Worm (Caenorhabditis elegans) whole organism, L4 larva: Measurements from ENCODE around the gene W06A7.2.

Experiments used
- F10B5.3 ChIP-seq: sonication (generic microtip); optimal IDR thresholded peaks from 2 replicates; lab custom pipeline; 2016; ENCODE audit warnings: mild to moderate bottlenecking, missing genetic modification characterization, missing compliant biosample characterization
- F26F4.8 ChIP-seq: fragments of 200-800 bp; sonication (Bioruptor generic); conservative IDR thresholded peaks from 2 replicates; pipeline ENCODE4 v1.3.6; 2022; ENCODE audit warnings: missing genetic modification characterization, missing compliant biosample characterization
- F49E8.2 ChIP-seq: sonication (generic microtip); optimal IDR thresholded peaks from 2 replicates; lab custom pipeline; 2016; ENCODE audit warnings: missing compliant biosample characterization, mild to moderate bottlenecking, missing genetic modification characterization, borderline replicate concordance
- T20F7.1 ChIP-seq: fragments of 200-800 bp; sonication (Bioruptor generic); optimal IDR thresholded peaks from 2 replicates; lab custom pipeline; 2018; ENCODE audit warnings: mild to moderate bottlenecking, missing genetic modification characterization, missing compliant biosample characterization
- T26A8.4 ChIP-seq: fragments of 200-800 bp; sonication (Bioruptor generic); IDR thresholded peaks from 2 replicates; pipeline ENCODE4 v1.3.6; 2022; ENCODE audit warnings: missing genetic modification characterization, missing compliant biosample characterization
- Y5F2A.4 ChIP-seq: fragments of 200-800 bp; sonication (Bioruptor generic); optimal IDR thresholded peaks from 2 replicates; lab custom pipeline; 2018; ENCODE audit warnings: mild to moderate bottlenecking, missing genetic modification characterization, missing compliant biosample characterization
- Y75B8A.6 ChIP-seq: fragments of 200-800 bp; sonication (Bioruptor generic); IDR thresholded peaks from 2 replicates; pipeline ENCODE4 v1.3.6; 2022; ENCODE audit warnings: missing genetic modification reagents, missing genetic modification characterization, missing compliant biosample characterization
- aha-1 ChIP-seq: fragments of 150-350 bp; peaks from one replicate; lab custom pipeline; 2014; ENCODE audit warnings: missing biosample characterization, missing genetic modification characterization
- ceh-28 ChIP-seq: fragments of 150-350 bp; optimal IDR thresholded peaks from 2 replicates; lab custom pipeline; 2014; ENCODE audit warnings: missing biosample characterization, missing genetic modification reagents, missing genetic modification characterization
- ceh-32 ChIP-seq: sonication (generic microtip); optimal IDR thresholded peaks from 2 replicates; lab custom pipeline; 2016; ENCODE audit warnings: mild to moderate bottlenecking, missing genetic modification characterization, missing compliant biosample characterization; ENCODE audit not compliant: poor library complexity
- ceh-62 ChIP-seq: sonication (generic microtip); optimal IDR thresholded peaks from 2 replicates; lab custom pipeline; 2017; ENCODE audit warnings: missing biosample characterization, missing genetic modification characterization
- ces-1 ChIP-seq: fragments of 150-350 bp; sonication (generic microtip); optimal IDR thresholded peaks from 4 replicates; lab custom pipeline; 2014; ENCODE audit warnings: missing biosample characterization, missing genetic modification reagents, missing genetic modification characterization
- daf-16 ChIP-seq, 3 experiments: sonication (generic microtip); optimal IDR thresholded peaks; 2 replicates each; lab custom pipeline; 2016 to 2017; ENCODE audit warnings: missing genetic modification characterization in 3 of 3, missing genetic modification reagents in 3 of 3, mild to moderate bottlenecking in 2 of 3, missing compliant biosample characterization in 2 of 3, missing biosample characterization in 1 of 3, moderate library complexity in 1 of 3
- dmd-6 ChIP-seq: fragments of 200-800 bp; sonication (Bioruptor generic); IDR thresholded peaks from 2 replicates; pipeline ENCODE4 v1.3.6; 2022; ENCODE audit warnings: missing genetic modification reagents, missing genetic modification characterization, missing compliant biosample characterization
- dmd-9 ChIP-seq: fragments of 200-800 bp; sonication (Bioruptor generic); IDR thresholded peaks from 2 replicates; pipeline ENCODE4 v1.3.6; 2022; ENCODE audit warnings: missing genetic modification reagents, missing genetic modification characterization, missing compliant biosample characterization
- dpl-1 ChIP-seq: fragments of 150-350 bp; optimal IDR thresholded peaks from 2 replicates; lab custom pipeline; 2014; ENCODE audit warnings: missing biosample characterization, missing genetic modification reagents, missing genetic modification characterization
- dve-1 ChIP-seq: sonication (generic microtip); optimal IDR thresholded peaks from 2 replicates; lab custom pipeline; 2017; ENCODE audit warnings: antibody characterized with exemption, mild to moderate bottlenecking, missing genetic modification characterization, missing compliant biosample characterization; ENCODE audit not compliant: insufficient read depth
- egl-27 ChIP-seq: sonication (generic microtip); optimal IDR thresholded peaks from 3 replicates; lab custom pipeline; 2017; ENCODE audit warnings: missing biosample characterization, missing genetic modification reagents, missing genetic modification characterization
- fos-1 ChIP-seq: fragments of 150-350 bp; optimal IDR thresholded peaks from 2 replicates; lab custom pipeline; 2014; ENCODE audit warnings: missing biosample characterization, missing genetic modification characterization
- hif-1 ChIP-seq, 2 experiments: sonication (generic microtip); optimal IDR thresholded peaks; 2 replicates each; lab custom pipeline; 2016 to 2017; ENCODE audit warnings: missing compliant biosample characterization in 2 of 2, missing genetic modification characterization in 2 of 2, missing genetic modification reagents in 2 of 2, missing genotype in 2 of 2, mild to moderate bottlenecking in 1 of 2
- hlh-30 ChIP-seq: sonication (generic microtip); optimal IDR thresholded peaks from 2 replicates; lab custom pipeline; 2017; ENCODE audit warnings: antibody characterized with exemption, mild to moderate bottlenecking, missing genetic modification characterization, missing compliant biosample characterization; ENCODE audit not compliant: insufficient read depth
- hmg-1.1 ChIP-seq: fragments of 200-800 bp; sonication (Bioruptor generic); IDR thresholded peaks from 2 replicates; pipeline ENCODE4 v1.3.6; 2022; ENCODE audit warnings: missing genetic modification reagents, missing genetic modification characterization, missing compliant biosample characterization
- lin-29 ChIP-seq: fragments of 200-800 bp; sonication (Bioruptor generic); IDR thresholded peaks from 2 replicates; pipeline ENCODE4 v1.3.6; 2022; ENCODE audit warnings: missing genetic modification reagents, missing genetic modification characterization, missing compliant biosample characterization
- lin-38 ChIP-seq: fragments of 200-800 bp; sonication (Bioruptor generic); IDR thresholded peaks from 2 replicates; pipeline ENCODE4 v1.3.6; 2022; ENCODE audit warnings: missing genetic modification reagents, missing genetic modification characterization, missing compliant biosample characterization
- lsy-2 ChIP-seq, 2 experiments: fragments of 150-350 bp in 1 of 2; sonication (generic microtip) in 1 of 2; optimal IDR thresholded peaks; 2 replicates each; lab custom pipeline; 2014 to 2017; ENCODE audit warnings: missing biosample characterization in 2 of 2, missing genetic modification characterization in 2 of 2
- madf-5 ChIP-seq, 2 experiments: fragments of 200-800 bp; sonication (Bioruptor generic); IDR thresholded peaks; 2 replicates each; pipeline ENCODE4 v1.3.6; 2022; ENCODE audit warnings: missing compliant biosample characterization in 2 of 2, missing genetic modification characterization in 2 of 2
- mdl-1 ChIP-seq, 2 experiments: fragments of 150-350 bp in 1 of 2; sonication (generic microtip) in 1 of 2; optimal IDR thresholded peaks; 2 replicates each; lab custom pipeline; 2014 to 2017; ENCODE audit warnings: missing biosample characterization in 2 of 2, missing genetic modification characterization in 2 of 2
- mep-1 ChIP-seq: fragments of 150-350 bp; sonication (generic microtip); optimal IDR thresholded peaks from 3 replicates; lab custom pipeline; 2014; ENCODE audit warnings: missing biosample characterization, missing genetic modification characterization
- mes-2 ChIP-seq: sonication (generic microtip); optimal IDR thresholded peaks from 2 replicates; lab custom pipeline; 2016; ENCODE audit warnings: missing genotype, mild to moderate bottlenecking, missing genetic modification characterization, missing compliant biosample characterization; ENCODE audit not compliant: poor library complexity, severe bottlenecking
- nhr-102 ChIP-seq: sonication (generic microtip); optimal IDR thresholded peaks from 2 replicates; lab custom pipeline; 2016; ENCODE audit warnings: mild to moderate bottlenecking, missing genetic modification characterization, moderate library complexity, missing compliant biosample characterization
- nhr-237 ChIP-seq: sonication (generic microtip); optimal IDR thresholded peaks from 2 replicates; lab custom pipeline; 2017; ENCODE audit warnings: missing biosample characterization, missing genetic modification characterization
- nhr-25 ChIP-seq: sonication (generic microtip); optimal IDR thresholded peaks from 2 replicates; lab custom pipeline; 2017; ENCODE audit warnings: missing genetic modification characterization, mild to moderate bottlenecking, missing compliant biosample characterization, antibody characterized with exemption, moderate library complexity, borderline replicate concordance; ENCODE audit not compliant: insufficient read depth
- nhr-28 ChIP-seq: fragments of 150-350 bp; optimal IDR thresholded peaks from 2 replicates; lab custom pipeline; 2014; ENCODE audit warnings: missing biosample characterization, missing genetic modification characterization
- nhr-41 ChIP-seq: fragments of 200-800 bp; sonication (Bioruptor generic); IDR thresholded peaks from 2 replicates; pipeline ENCODE4 v1.3.6; 2022; ENCODE audit warnings: missing genetic modification reagents, missing genetic modification characterization, missing compliant biosample characterization
- nhr-6 ChIP-seq: fragments of 150-350 bp; optimal IDR thresholded peaks from 2 replicates; lab custom pipeline; 2014; ENCODE audit warnings: missing biosample characterization, missing genetic modification characterization
- pha-4 ChIP-seq, 2 experiments: fragments of 150-350 bp in 1 of 2; fragments of 200-800 bp in 1 of 2; sonication (Bioruptor generic) in 1 of 2; IDR thresholded peaks in 1 of 2; optimal IDR thresholded peaks in 1 of 2; 2 replicates each; pipeline versions ENCODE4 v1.3.6 to Lab custom; 2014 to 2022; ENCODE audit warnings: missing genetic modification characterization in 2 of 2, missing genetic modification reagents in 2 of 2, missing biosample characterization in 1 of 2, missing compliant biosample characterization in 1 of 2
- pqm-1 ChIP-seq: sonication (generic microtip); optimal IDR thresholded peaks from 2 replicates; lab custom pipeline; 2017; ENCODE audit warnings: missing biosample characterization, missing genetic modification characterization
- saeg-2 ChIP-seq: fragments of 200-800 bp; sonication (Bioruptor generic); IDR thresholded peaks from 2 replicates; pipeline ENCODE4 v1.3.6; 2022; ENCODE audit warnings: missing genetic modification reagents, missing genetic modification characterization, missing compliant biosample characterization
- set-16 ChIP-seq: fragments of 200-800 bp; sonication (Bioruptor generic); IDR thresholded peaks from 2 replicates; pipeline ENCODE4 v1.3.6; 2022; ENCODE audit warnings: missing genetic modification reagents, missing genetic modification characterization, missing compliant biosample characterization
- snpc-1.2 ChIP-seq: fragments of 200-800 bp; sonication (Bioruptor generic); IDR thresholded peaks from 2 replicates; pipeline ENCODE4 v1.3.6; 2022; ENCODE audit warnings: missing genetic modification reagents, missing genetic modification characterization, missing compliant biosample characterization
- spr-1 ChIP-seq: sonication (generic microtip); optimal IDR thresholded peaks from 2 replicates; lab custom pipeline; 2016; ENCODE audit warnings: mild to moderate bottlenecking, missing genetic modification characterization, missing compliant biosample characterization
- spr-3 ChIP-seq: fragments of 200-800 bp; sonication (Bioruptor generic); optimal IDR thresholded peaks from 2 replicates; lab custom pipeline; 2018; ENCODE audit warnings: mild to moderate bottlenecking, missing genetic modification characterization, missing compliant biosample characterization
- tag-97 ChIP-seq: fragments of 200-800 bp; sonication (Bioruptor generic); IDR thresholded peaks from 2 replicates; pipeline ENCODE4 v1.3.6; 2022; ENCODE audit warnings: missing genetic modification characterization, missing compliant biosample characterization
- unc-130 ChIP-seq: sonication (generic microtip); optimal IDR thresholded peaks from 2 replicates; lab custom pipeline; 2016; ENCODE audit warnings: missing genetic modification reagents, missing genetic modification characterization, missing compliant biosample characterization
- vab-7 ChIP-seq: fragments of 200-800 bp; sonication (Bioruptor generic); IDR thresholded peaks from 2 replicates; pipeline ENCODE4 v1.3.6; 2022; ENCODE audit warnings: missing genetic modification reagents, missing genetic modification characterization, missing compliant biosample characterization
- zip-2 ChIP-seq: fragments of 150-350 bp; optimal IDR thresholded peaks from 2 replicates; lab custom pipeline; 2014; ENCODE audit warnings: missing biosample characterization, missing genetic modification characterization

W06A7.2 gene

DNA sequence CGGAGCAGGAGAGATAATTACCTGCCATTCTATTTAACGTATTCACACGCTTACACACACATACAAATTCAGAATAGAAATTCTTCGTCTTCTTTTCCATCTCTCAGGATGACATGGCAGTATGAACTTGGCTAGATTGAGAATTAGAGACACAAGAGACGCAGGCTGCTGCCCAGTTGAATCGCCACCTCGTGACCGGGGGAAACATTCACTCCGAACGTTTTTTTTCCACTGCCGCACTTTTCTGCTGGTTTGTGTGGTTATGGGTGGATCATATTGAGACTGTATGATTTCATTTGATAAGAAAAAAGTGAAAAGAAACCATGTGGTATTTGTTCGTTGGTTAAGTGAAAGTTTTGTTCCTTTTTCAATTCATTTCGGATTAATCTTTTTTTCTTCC, 28.0 kb downstream of the W06A7.2 start (continued):
- no peak for TF ChIP-seq F26F4.8 (GFP tag; lab: Robert Waterston, UW)
- peak; percentile 41 for TF ChIP-seq T20F7.1 (GFP tag; lab: Kevin White, UChicago)
- TF ChIP-seq mdl-1 (tag; optimal IDR thresholded peaks at IDR 0.05; lab: Kevin White, UChicago): peak; percentile 71 to 96
- peak; percentile 84 for TF ChIP-seq dmd-6 (GFP tag; lab: Robert Waterston, UW)
- TF ChIP-seq nhr-41 (GFP tag; lab: Robert Waterston, UW): 0 out of 2 replicates have a peak, but pooled peaks have one; percentile 12
- peak; percentile 34 for TF ChIP-seq pqm-1 (tag; lab: Kevin White, UChicago)
- peak; percentile 96 for TF ChIP-seq nhr-28
- TF ChIP-seq saeg-2 (GFP tag; lab: Robert Waterston, UW): peak; percentile 57; the same call in 1 of the 2 replicates
- TF ChIP-seq fos-1 (tag; lab: Kevin White, UChicago): no peak
- peak; percentile 98 for TF ChIP-seq hlh-30 (tag; lab: Kevin White, UChicago)
- TF ChIP-seq, all 104 proteins: peak for 42

DNA sequence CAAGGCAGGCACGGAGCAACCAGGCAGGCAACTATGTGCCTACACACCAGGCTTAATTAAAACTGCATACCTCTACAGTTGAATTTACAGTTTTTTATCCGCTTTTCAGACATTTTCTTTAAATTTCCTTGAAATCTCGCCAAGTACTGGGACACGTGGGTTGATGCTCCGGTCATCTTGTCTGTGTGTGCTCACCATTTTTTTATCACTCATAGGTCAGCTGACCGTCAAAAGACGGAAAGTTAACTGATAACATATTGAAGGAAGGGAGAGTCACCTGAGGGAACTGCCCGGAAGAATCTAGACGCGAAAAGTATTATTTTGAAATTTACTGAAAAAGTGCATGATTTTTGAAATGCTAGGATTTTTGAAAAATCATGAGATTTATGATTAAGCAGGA, 28.9 kb downstream of the W06A7.2 start:
- peak; percentile 48 for TF ChIP-seq aha-1 (tag; lab: Kevin White, UChicago)
- no peak for TF ChIP-seq F10B5.3 (tag; lab: Kevin White, UChicago)
- no peak for TF ChIP-seq madf-5 (GFP tag; IDR thresholded peaks at IDR 0.05; lab: Robert Waterston, UW)
- TF ChIP-seq mep-1 (tag; lab: Kevin White, UChicago): peak; percentile 2
- no peak for TF ChIP-seq Y75B8A.6
- TF ChIP-seq hif-1 (tag; optimal IDR thresholded peaks at IDR 0.05; lab: Kevin White, UChicago): peak in 1 of 2 experiments; percentile 54
- TF ChIP-seq set-16 (GFP tag; lab: Robert Waterston, UW): no peak
- TF ChIP-seq tag-97 (GFP tag; lab: Robert Waterston, UW): no peak
- no peak for TF ChIP-seq F49E8.2 (tag; lab: Kevin White, UChicago)
- TF ChIP-seq spr-3 (GFP tag; lab: Kevin White, UChicago): no peak
- TF ChIP-seq mes-2: peak; percentile 56
- TF ChIP-seq zip-2 (tag; lab: Kevin White, UChicago): no peak
- no peak for TF ChIP-seq nhr-237 (tag; lab: Kevin White, UChicago)
- TF ChIP-seq dve-1: peak; percentile 88
- no peak for TF ChIP-seq spr-1 (tag; lab: Kevin White, UChicago)
- TF ChIP-seq Y5F2A.4 (GFP tag; lab: Kevin White, UChicago): no peak
- TF ChIP-seq lin-29 (GFP tag; lab: Robert Waterston, UW): no peak
- no peak for TF ChIP-seq dmd-9 (GFP tag; lab: Robert Waterston, UW)
- TF ChIP-seq pha-4 (GFP tag; IDR thresholded peaks at IDR 0.05; lab: Robert Waterston, UW): no peak
- TF ChIP-seq pha-4 (tag; optimal IDR thresholded peaks at IDR 0.05; lab: Kevin White, UChicago): no peak
- no peak for TF ChIP-seq unc-130 (GFP tag; lab: Kevin White, UChicago)
- TF ChIP-seq nhr-28: peak; percentile 61
- peak in 1 of 2 experiments; percentile 34 for TF ChIP-seq daf-16 (GFP tag; optimal IDR thresholded peaks at IDR 0.05; lab: Kevin White, UChicago)
- TF ChIP-seq daf-16 (tag; optimal IDR thresholded peaks at IDR 0.05; lab: Kevin White, UChicago): peak; percentile 52
- TF ChIP-seq ceh-28 (tag; lab: Kevin White, UChicago): no peak
- no peak for TF ChIP-seq ces-1 (GFP tag; lab: Kevin White, UChicago)
- no peak for TF ChIP-seq dpl-1 (GFP tag; lab: Kevin White, UChicago)
- no peak for TF ChIP-seq ceh-62 (tag; lab: Kevin White, UChicago)
- TF ChIP-seq snpc-1.2 (GFP tag; lab: Robert Waterston, UW): no peak
- 0 out of 2 replicates have a peak, but pooled peaks have one; percentile 12 for TF ChIP-seq lin-38 (GFP tag; lab: Robert Waterston, UW)
- no peak for TF ChIP-seq vab-7
- peak; percentile 31 for TF ChIP-seq pqm-1 (tag; lab: Kevin White, UChicago)
- TF ChIP-seq hmg-1.1 (GFP tag; lab: Robert Waterston, UW): no peak
- no peak for TF ChIP-seq nhr-25 (tag; lab: Kevin White, UChicago)
- TF ChIP-seq dmd-6 (GFP tag; lab: Robert Waterston, UW): peak; percentile 87
- TF ChIP-seq nhr-6 (tag; lab: Kevin White, UChicago): no peak
- peak; percentile 21 for TF ChIP-seq nhr-102 (tag; lab: Kevin White, UChicago)
- no peak for TF ChIP-seq T20F7.1 (GFP tag; lab: Kevin White, UChicago)
- no peak for TF ChIP-seq ceh-32
- no peak for TF ChIP-seq egl-27 (tag; lab: Kevin White, UChicago)
- TF ChIP-seq T26A8.4 (GFP tag; lab: Robert Waterston, UW): no peak
- TF ChIP-seq lsy-2 (tag; optimal IDR thresholded peaks at IDR 0.05; lab: Kevin White, UChicago): peak in 1 of 2 experiments; percentile 5
